Worm (Caenorhabditis elegans) whole organism, L2 larva: ENCODE data around the gene clec-60.

ENCODE experiments used
- ZK546.5 ChIP-seq: sonication (generic microtip); optimal IDR thresholded peaks from 2 replicates; lab custom pipeline; 2017; ENCODE audit warnings: missing biosample characterization, missing genetic modification characterization
- alr-1 ChIP-seq: fragments of 150-350 bp; optimal IDR thresholded peaks from 2 replicates; lab custom pipeline; 2014; ENCODE audit warnings: missing biosample characterization, missing genetic modification characterization
- elt-3 ChIP-seq: sonication (generic microtip); optimal IDR thresholded peaks from 2 replicates; lab custom pipeline; 2017; ENCODE audit warnings: missing biosample characterization, missing genetic modification characterization
- lsy-2 ChIP-seq, 2 experiments: fragments of 150-350 bp in 1 of 2; sonication (generic microtip) in 1 of 2; optimal IDR thresholded peaks; 2 replicates each; lab custom pipeline; 2014 to 2017; ENCODE audit warnings: missing biosample characterization in 2 of 2, missing genetic modification characterization in 2 of 2
- nhr-12 ChIP-seq: fragments of 150-350 bp; optimal IDR thresholded peaks from 2 replicates; lab custom pipeline; 2014; ENCODE audit warnings: missing biosample characterization, missing genetic modification characterization
- nhr-237 ChIP-seq: fragments of 150-350 bp; optimal IDR thresholded peaks from 2 replicates; lab custom pipeline; 2014; ENCODE audit warnings: missing biosample characterization, missing genetic modification characterization
- skn-1 ChIP-seq: sonication (generic microtip); optimal IDR thresholded peaks from 2 replicates; lab custom pipeline; 2017; ENCODE audit warnings: missing biosample characterization, missing genetic modification characterization
- snpc-4 ChIP-seq: fragments of 150-350 bp; optimal IDR thresholded peaks from 2 replicates; lab custom pipeline; 2014; ENCODE audit warnings: missing biosample characterization, missing genetic modification characterization
- unc-62 ChIP-seq: fragments of 150-350 bp; optimal IDR thresholded peaks from 2 replicates; lab custom pipeline; 2014; ENCODE audit warnings: missing biosample characterization, missing genetic modification reagents, missing genetic modification characterization
- ztf-11 ChIP-seq: sonication (generic microtip); optimal IDR thresholded peaks from 2 replicates; lab custom pipeline; 2017; ENCODE audit warnings: missing biosample characterization, missing genetic modification characterization
- ztf-4 ChIP-seq: fragments of 150-350 bp; optimal IDR thresholded peaks from 2 replicates; lab custom pipeline; 2014; ENCODE audit warnings: missing biosample characterization, missing genetic modification characterization

ce11 chrII:10523031-10523430, 41.4 kb upstream of the clec-60 start:
- TF ChIP-seq snpc-4 (tag; lab: Kevin White, UChicago) (no peak), ztf-11 (tag; lab: Kevin White, UChicago) (no peak), alr-1 (tag; lab: Kevin White, UChicago) (no peak), lsy-2 (tag; optimal IDR thresholded peaks at IDR 0.05; lab: Kevin White, UChicago) (no peak), unc-62 (GFP tag; lab: Kevin White, UChicago) (no peak), ZK546.5 (tag; lab: Kevin White, UChicago) (no peak), ztf-4 (no peak), nhr-12 (tag; lab: Kevin White, UChicago) (no peak), skn-1 (tag; lab: Kevin White, UChicago) (no peak), elt-3 (tag; lab: Kevin White, UChicago) (no peak), nhr-237 (no peak)
